Fruit fly (Drosophila melanogaster) Kc167 (cell line): Measurements from ENCODE around the gene CG14721.

Source experiments
- Myc ChIP-seq: fragments of >200 bp; optimal IDR thresholded peaks from 2 replicates; lab custom pipeline; 2017; ENCODE audit warnings: missing external identifiers
- Sin3A ChIP-seq: fragments of >200 bp; optimal IDR thresholded peaks from 2 replicates; lab custom pipeline; 2018; ENCODE audit warnings: missing external identifiers
- insv ChIP-seq: fragments of >200 bp; optimal IDR thresholded peaks from 3 replicates; lab custom pipeline; 2018; ENCODE audit warnings: missing external identifiers
- psq ChIP-seq: fragments of >200 bp; optimal IDR thresholded peaks from 2 replicates; lab custom pipeline; 2017; ENCODE audit warnings: missing external identifiers
- ttk ChIP-seq: sonication (Bioruptor generic); optimal IDR thresholded peaks from 2 replicates; lab custom pipeline; 2017; ENCODE audit warnings: missing external identifiers

- TF ChIP-seq insv (lab: Kevin White, UChicago) (no peak), ttk (lab: Kevin White, UChicago) (no peak), Sin3A (no peak), Myc (no peak), psq (lab: Kevin White, UChicago) (no peak)
These were observed 43.5 kb upstream of the CG14721 start, which contains the start of gene CG18765 for dm6 chr3R:11691747-11692146.
